Fruit fly (Drosophila melanogaster): ENCODE measurements around the gene Akap200.

The Akap200 gene

DNA sequence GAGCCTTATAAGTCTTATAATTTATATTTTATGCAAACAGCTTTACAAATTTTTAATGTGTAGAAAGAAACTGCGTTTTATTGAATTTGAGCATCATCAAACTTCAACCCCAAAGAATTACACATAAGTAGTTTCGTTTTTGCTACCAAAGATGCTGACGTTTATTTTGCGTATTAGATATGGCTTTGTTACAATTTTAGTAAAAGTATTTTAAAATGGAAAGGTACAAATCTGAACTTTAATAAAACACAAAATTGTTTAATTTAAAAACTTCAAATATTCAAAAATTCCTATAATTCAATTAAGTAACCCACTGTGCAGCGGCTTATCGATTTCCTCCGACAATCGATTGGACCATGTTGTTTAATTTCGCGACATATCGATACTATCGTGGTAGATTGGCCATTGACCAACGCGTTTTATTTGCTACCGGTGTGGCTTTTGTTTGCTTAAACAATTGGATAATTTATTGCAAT, 48.7 kb downstream of the Akap200 start, which contains the start of gene prg (continued):
- TF ChIP-seq CG4360 (GFP tag; IDR thresholded peaks at IDR 0.05) (no peak), pfk (GFP tag; optimal IDR thresholded peaks at IDR 0.05) (no peak), Jarid2 (GFP tag; optimal IDR thresholded peaks at IDR 0.05) (no peak), CG11560 (tag; IDR thresholded peaks at IDR 0.05) (no peak), CG3995 (GFP tag; optimal IDR thresholded peaks at IDR 0.05) (peak; percentile 48), tgo (GFP tag; IDR thresholded peaks at IDR 0.05) (peak; percentile 67), maf-S (GFP tag; optimal IDR thresholded peaks at IDR 0.05) (peak; percentile 51), Doc3 (GFP tag; IDR thresholded peaks at IDR 0.05; ENCODE audit: partially characterized antibody) (peak; percentile 98), CG12391 (tag; optimal IDR thresholded peaks at IDR 0.05) (peak; percentile 76), HmgZ (tag; optimal IDR thresholded peaks at IDR 0.05) (peak; percentile 69), Hand (GFP tag; optimal IDR thresholded peaks at IDR 0.05) (peak; percentile 51), trh (GFP tag; optimal IDR thresholded peaks at IDR 0.05) (no peak), usp (GFP tag; optimal IDR thresholded peaks at IDR 0.05) (no peak), Nf-YB (GFP tag; optimal IDR thresholded peaks at IDR 0.05) (peak; percentile 38), pum (GFP tag; optimal IDR thresholded peaks at IDR 0.05) (peak; percentile 54), CG3407 (GFP tag; optimal IDR thresholded peaks at IDR 0.05) (peak; percentile 3), CG1024 (GFP tag; IDR thresholded peaks at IDR 0.05) (0 out of 2 replicates have a peak, but pooled peaks have one; percentile 18), CG34224 (GFP tag; IDR thresholded peaks at IDR 0.05; ENCODE audit: partially characterized antibody) (peak; percentile 99), Camta (GFP tag; optimal IDR thresholded peaks at IDR 0.05) (peak; percentile 62), sc (optimal IDR thresholded peaks at IDR 0.05) (no peak), sc (GFP tag; optimal IDR thresholded peaks at IDR 0.05) (peak; percentile 24), bcd (GFP tag; optimal IDR thresholded peaks at IDR 0.05) (peak; percentile 47), bigmax (GFP tag; optimal IDR thresholded peaks at IDR 0.05) (no peak), lmd (GFP tag; IDR thresholded peaks at IDR 0.05) (peak; percentile 26; the same call in 1 of the 2 replicates), tll (GFP tag; optimal IDR thresholded peaks at IDR 0.05) (no peak), zen2 (GFP tag; IDR thresholded peaks at IDR 0.05; ENCODE audit: partially characterized antibody) (peak; percentile 98), CG6854 (GFP tag; optimal IDR thresholded peaks at IDR 0.05) (peak; percentile 56), Dad (GFP tag; optimal IDR thresholded peaks at IDR 0.05) (peak; percentile 60), Sin3A (optimal IDR thresholded peaks at IDR 0.05) (no peak), CG17829 (tag; optimal IDR thresholded peaks at IDR 0.05) (peak; percentile 55), MTF-1 (GFP tag; optimal IDR thresholded peaks at IDR 0.05; ENCODE audit: borderline replicate concordance) (no peak), kah (GFP tag; optimal IDR thresholded peaks at IDR 0.05) (no peak), NC2β (GFP tag; optimal IDR thresholded peaks at IDR 0.05) (peak; percentile 2), Sox102F (GFP tag; optimal IDR thresholded peaks at IDR 0.05) (peak; percentile 72), Eip74EF (GFP tag; optimal IDR thresholded peaks at IDR 0.05) (peak in 1 of 2 experiments; percentile 73), chif (GFP tag; optimal IDR thresholded peaks at IDR 0.05) (peak; percentile 15 to 51), CG14050 (GFP tag; IDR thresholded peaks at IDR 0.05) (peak; percentile 33; the same call in 1 of the 3 replicates), CG9817 (tag; optimal IDR thresholded peaks at IDR 0.05) (peak; percentile 59), CG2202 (tag; optimal IDR thresholded peaks at IDR 0.05) (no peak), CG2889 (GFP tag; IDR thresholded peaks at IDR 0.05) (no peak), amos (GFP tag; IDR thresholded peaks at IDR 0.05; ENCODE audit: partially characterized antibody) (peak; percentile 94), CG2875 (GFP tag; optimal IDR thresholded peaks at IDR 0.05) (no peak), pita (GFP tag; optimal IDR thresholded peaks at IDR 0.05) (no peak), dimm (GFP tag; IDR thresholded peaks at IDR 0.05) (no peak), onecut (GFP tag; IDR thresholded peaks at IDR 0.05) (peak; percentile 51), CG13894 (tag; optimal IDR thresholded peaks at IDR 0.05) (peak; percentile 53), dati (GFP tag; IDR thresholded peaks at IDR 0.05) (no peak), Taf1 (GFP tag; IDR thresholded peaks at IDR 0.05) (peak; percentile 52), CG11696 (GFP tag; IDR thresholded peaks at IDR 0.05) (peak; percentile 39; the same call in 1 of the 2 replicates), nau (GFP tag; optimal IDR thresholded peaks at IDR 0.05) (no peak)

Data from whole organism, embryonic.